Worm (Caenorhabditis elegans) whole organism, young adult: Measurements from ENCODE around the gene marb-1.

ENCODE experiments used
- B0019.2 ChIP-seq: fragments of 200-800 bp; sonication (Bioruptor generic); conservative IDR thresholded peaks from 2 replicates; pipeline ENCODE4 v1.3.6; 2022; ENCODE audit warnings: missing genetic modification reagents, missing genetic modification characterization, missing compliant biosample characterization
- D2030.7 ChIP-seq: fragments of 200-800 bp; sonication (Bioruptor generic); IDR thresholded peaks from 2 replicates; pipeline ENCODE4 v1.3.6; 2022; ENCODE audit warnings: missing genetic modification reagents, missing genetic modification characterization, missing compliant biosample characterization
- F39B2.1 ChIP-seq: fragments of 200-800 bp; sonication (Bioruptor generic); IDR thresholded peaks from 2 replicates; pipeline ENCODE4 v1.3.6; 2022; ENCODE audit warnings: missing genetic modification reagents, missing genetic modification characterization, missing compliant biosample characterization
- F49E8.2 ChIP-seq: sonication (generic microtip); optimal IDR thresholded peaks from 3 replicates; lab custom pipeline; 2017; ENCODE audit warnings: missing genetic modification characterization, mild to moderate bottlenecking, missing compliant biosample characterization, antibody characterized with exemption, moderate library complexity; ENCODE audit not compliant: insufficient read depth
- F55B11.4 ChIP-seq: sonication (generic microtip); optimal IDR thresholded peaks from 2 replicates; lab custom pipeline; 2016; ENCODE audit warnings: missing compliant biosample characterization, missing genetic modification characterization, borderline replicate concordance; ENCODE audit not compliant: insufficient read depth
- F57C9.4 ChIP-seq: sonication (generic microtip); optimal IDR thresholded peaks from 2 replicates; lab custom pipeline; 2017; ENCODE audit warnings: mild to moderate bottlenecking, missing genetic modification characterization, missing compliant biosample characterization
- T26A5.8 ChIP-seq: sonication (generic microtip); optimal IDR thresholded peaks from 2 replicates; lab custom pipeline; 2016; ENCODE audit warnings: missing genetic modification characterization, missing compliant biosample characterization
- Y67H2A.10 ChIP-seq: fragments of 200-800 bp; sonication (Bioruptor generic); conservative IDR thresholded peaks from 2 replicates; pipeline ENCODE4 v1.3.6; 2022; ENCODE audit warnings: missing genetic modification reagents, missing genetic modification characterization, missing compliant biosample characterization
- Y79H2A.3 ChIP-seq: fragments of 200-800 bp; sonication (Bioruptor generic); conservative IDR thresholded peaks from 2 replicates; pipeline ENCODE4 v1.3.6; 2022; ENCODE audit warnings: missing genetic modification reagents, missing genetic modification characterization, missing compliant biosample characterization
- akir-1 ChIP-seq: fragments of 200-800 bp; sonication (Bioruptor generic); optimal IDR thresholded peaks from 2 replicates; lab custom pipeline; 2018; ENCODE audit warnings: mild to moderate bottlenecking, missing genetic modification characterization, moderate library complexity, missing compliant biosample characterization
- attf-3 ChIP-seq: fragments of 200-800 bp; sonication (Bioruptor generic); conservative IDR thresholded peaks from 2 replicates; pipeline ENCODE4 v1.3.6; 2022; ENCODE audit warnings: missing genetic modification reagents, missing genetic modification characterization, missing compliant biosample characterization
- ccch-3 ChIP-seq: fragments of 200-800 bp; sonication (Bioruptor generic); optimal IDR thresholded peaks from 2 replicates; lab custom pipeline; 2018; ENCODE audit warnings: mild to moderate bottlenecking, missing genetic modification characterization, missing compliant biosample characterization
- ceh-40 ChIP-seq: fragments of 200-800 bp; sonication (Bioruptor generic); IDR thresholded peaks from 2 replicates; pipeline ENCODE4 v1.3.6; 2022; ENCODE audit warnings: missing genetic modification characterization, missing compliant biosample characterization
- ceh-79 ChIP-seq: sonication (generic microtip); optimal IDR thresholded peaks from 2 replicates; lab custom pipeline; 2017; ENCODE audit warnings: mild to moderate bottlenecking, missing genetic modification characterization, missing compliant biosample characterization
- ceh-91 ChIP-seq: fragments of 200-800 bp; sonication (Bioruptor generic); IDR thresholded peaks from 2 replicates; pipeline ENCODE4 v1.3.6; 2022; ENCODE audit warnings: missing genetic modification reagents, missing genetic modification characterization, missing compliant biosample characterization
- die-1 ChIP-seq: sonication (generic microtip); optimal IDR thresholded peaks from 2 replicates; lab custom pipeline; 2016; ENCODE audit warnings: missing genotype, mild to moderate bottlenecking, missing genetic modification characterization, missing compliant biosample characterization
- efl-1 ChIP-seq: fragments of 150-350 bp; optimal IDR thresholded peaks from 2 replicates; lab custom pipeline; 2014; ENCODE audit warnings: missing biosample characterization, missing genetic modification reagents, missing genetic modification characterization
- fkh-3 ChIP-seq: sonication (generic microtip); optimal IDR thresholded peaks from 2 replicates; lab custom pipeline; 2016; ENCODE audit warnings: mild to moderate bottlenecking, missing genetic modification characterization, missing compliant biosample characterization
- gei-17 ChIP-seq: fragments of 200-800 bp; sonication (Bioruptor generic); optimal IDR thresholded peaks from 2 replicates; lab custom pipeline; 2018; ENCODE audit warnings: mild to moderate bottlenecking, missing genetic modification characterization, missing compliant biosample characterization
- hlh-26 ChIP-seq: fragments of 200-800 bp; sonication (Bioruptor generic); conservative IDR thresholded peaks from 2 replicates; pipeline ENCODE4 v1.3.6; 2022; ENCODE audit warnings: missing genetic modification reagents, missing genetic modification characterization, missing compliant biosample characterization
- hmg-20 ChIP-seq: fragments of 200-800 bp; sonication (Bioruptor generic); IDR thresholded peaks from 2 replicates; pipeline ENCODE4 v1.3.6; 2022; ENCODE audit warnings: missing genetic modification reagents, missing genetic modification characterization, missing compliant biosample characterization
- hrde-1 ChIP-seq: sonication (generic microtip); optimal IDR thresholded peaks from 2 replicates; lab custom pipeline; 2016; ENCODE audit warnings: missing genetic modification characterization, mild to moderate bottlenecking, missing compliant biosample characterization, moderate library complexity, missing genotype, missing genetic modification reagents, borderline replicate concordance
- lag-1 ChIP-seq: fragments of 200-800 bp; sonication (Bioruptor generic); IDR thresholded peaks from 2 replicates; pipeline ENCODE4 v1.3.6; 2022; ENCODE audit warnings: missing genetic modification reagents, missing genetic modification characterization, missing compliant biosample characterization
- lir-1 ChIP-seq: fragments of 200-800 bp; sonication (Bioruptor generic); conservative IDR thresholded peaks from 2 replicates; pipeline ENCODE4 v1.3.6; 2022; ENCODE audit warnings: missing genetic modification reagents, missing genetic modification characterization, missing compliant biosample characterization
- lsl-1 ChIP-seq: fragments of 200-800 bp; sonication (Bioruptor generic); optimal IDR thresholded peaks from 2 replicates; lab custom pipeline; 2018; ENCODE audit warnings: mild to moderate bottlenecking, missing genetic modification characterization, moderate library complexity, missing compliant biosample characterization
- madf-3 ChIP-seq: fragments of 200-800 bp; sonication (Bioruptor generic); IDR thresholded peaks from 2 replicates; pipeline ENCODE4 v1.3.6; 2022; ENCODE audit warnings: missing genetic modification reagents, missing genetic modification characterization, missing compliant biosample characterization
- madf-8 ChIP-seq: fragments of 200-800 bp; sonication (Bioruptor generic); conservative IDR thresholded peaks from 2 replicates; pipeline ENCODE4 v1.3.6; 2022; ENCODE audit warnings: missing genetic modification reagents, missing genetic modification characterization, missing compliant biosample characterization
- mel-28 ChIP-seq: sonication (generic microtip); optimal IDR thresholded peaks from 2 replicates; lab custom pipeline; 2016; ENCODE audit warnings: borderline replicate concordance, mild to moderate bottlenecking, missing genetic modification characterization, missing compliant biosample characterization
- mxl-1 ChIP-seq: sonication (generic microtip); optimal IDR thresholded peaks from 2 replicates; lab custom pipeline; 2016; ENCODE audit warnings: missing genetic modification characterization, missing compliant biosample characterization
- nhr-27 ChIP-seq: fragments of 200-800 bp; sonication (Bioruptor generic); optimal IDR thresholded peaks from 2 replicates; lab custom pipeline; 2018; ENCODE audit warnings: mild to moderate bottlenecking, missing genetic modification characterization, moderate library complexity, missing compliant biosample characterization
- snpc-1.1 ChIP-seq: sonication (generic microtip); optimal IDR thresholded peaks from 2 replicates; lab custom pipeline; 2017; ENCODE audit warnings: missing genetic modification characterization, mild to moderate bottlenecking, missing compliant biosample characterization, antibody characterized with exemption, moderate library complexity, missing genotype, missing genetic modification reagents; ENCODE audit not compliant: insufficient read depth
- somi-1 ChIP-seq: fragments of 200-800 bp; sonication (Bioruptor generic); optimal IDR thresholded peaks from 2 replicates; lab custom pipeline; 2018; ENCODE audit warnings: mild to moderate bottlenecking, missing genetic modification characterization, missing compliant biosample characterization
- tbx-9 ChIP-seq: sonication (generic microtip); optimal IDR thresholded peaks from 2 replicates; lab custom pipeline; 2016; ENCODE audit warnings: borderline replicate concordance, missing genetic modification characterization, inconsistent platforms, missing compliant biosample characterization
- zim-3 ChIP-seq: sonication (generic microtip); optimal IDR thresholded peaks from 2 replicates; lab custom pipeline; 2017; ENCODE audit warnings: mild to moderate bottlenecking, missing genetic modification characterization, moderate library complexity, missing compliant biosample characterization

marb-1 gene

DNA sequence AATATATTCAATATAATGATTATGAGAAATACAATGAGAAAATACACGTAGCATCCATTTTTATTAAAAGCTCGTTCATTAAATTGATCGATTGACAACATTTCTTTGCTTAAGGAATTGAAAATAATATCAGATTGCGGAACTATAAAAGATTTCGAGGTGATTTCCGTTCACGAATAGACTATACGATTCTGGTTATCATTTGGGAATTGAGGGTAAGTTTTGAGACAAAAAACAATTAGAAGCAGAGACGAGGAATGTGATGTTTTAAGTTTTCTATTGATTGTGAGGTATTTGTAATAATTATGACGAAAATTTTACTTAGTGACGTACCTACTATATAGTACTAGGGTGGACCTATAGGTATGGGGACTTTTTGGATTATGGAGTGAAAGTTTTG lies 30.0 kb upstream of the marb-1 start, which contains the start of gene sre-19:
Gene sre-19 (minus strand): TSS at position 101 of the 400 bp plus-strand sequence.
- TF ChIP-seq lir-1 (no peak), snpc-1.1 (tag; lab: Kevin White, UChicago) (no peak), mel-28 (tag; lab: Kevin White, UChicago) (no peak), F49E8.2 (tag; lab: Kevin White, UChicago) (no peak), hmg-20 (GFP tag; lab: Robert Waterston, UW) (no peak)

DNA sequence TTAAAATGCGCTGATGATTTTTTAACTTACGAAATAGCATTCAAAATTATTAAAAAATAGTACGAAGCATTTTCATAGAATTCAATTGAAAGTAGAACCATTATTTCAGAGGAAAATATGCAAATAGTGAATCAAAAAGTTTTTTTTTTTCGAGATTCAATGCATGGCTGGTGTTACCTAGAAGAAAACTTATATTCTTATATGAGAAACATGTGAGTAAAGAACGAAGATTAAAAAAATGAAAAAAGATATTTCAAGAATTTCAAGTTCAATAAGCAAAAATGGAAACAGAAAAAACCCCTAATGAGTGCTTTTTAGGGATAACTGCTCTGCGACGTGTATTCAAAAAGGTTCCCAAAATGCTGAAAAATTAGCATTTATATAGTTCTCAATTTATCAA lies 27.2 kb upstream of the marb-1 start, which contains the start of gene sre-16:
Gene sre-16 (minus strand): TSS at position 101 of the 400 bp plus-strand sequence.
- TF ChIP-seq akir-1 (no peak), gei-17 (GFP tag; lab: Kevin White, UChicago) (no peak), somi-1 (GFP tag; lab: Kevin White, UChicago) (no peak), hrde-1 (no peak), zim-3 (no peak), efl-1 (GFP tag; lab: Kevin White, UChicago) (no peak), B0019.2 (GFP tag; lab: Robert Waterston, UW) (no peak), F39B2.1 (no peak)

DNA sequence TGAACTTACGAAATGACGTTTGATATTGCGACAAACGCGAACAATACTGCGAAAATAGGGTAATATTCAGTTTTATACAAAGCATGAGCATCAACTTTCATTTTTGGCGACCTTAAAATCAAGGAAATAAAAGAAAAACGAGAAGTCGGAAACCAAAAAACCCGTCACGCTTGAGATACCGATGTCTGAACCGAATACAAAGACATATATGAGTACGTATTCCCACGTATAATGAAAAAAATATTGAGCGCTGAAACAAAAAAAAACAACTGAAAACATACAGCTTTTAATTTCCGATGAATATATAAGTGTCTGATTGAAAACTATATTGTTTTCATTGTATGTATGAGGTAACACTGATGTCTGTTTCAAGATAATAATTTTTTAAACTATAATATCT lies 20.9 kb upstream of the marb-1 start, which contains the start of gene sre-18:
Gene sre-18 (minus strand): TSS at position 101 of the 400 bp plus-strand sequence.
- no peak for TF ChIP-seq ccch-3 (GFP tag; lab: Kevin White, UChicago)
- no peak for TF ChIP-seq gei-17 (GFP tag; lab: Kevin White, UChicago)
- TF ChIP-seq madf-8 (GFP tag; lab: Robert Waterston, UW): no peak
- TF ChIP-seq F57C9.4 (tag; lab: Kevin White, UChicago): no peak
- no peak for TF ChIP-seq fkh-3 (tag; lab: Kevin White, UChicago)
- no peak for TF ChIP-seq Y67H2A.10 (GFP tag; lab: Robert Waterston, UW)
- TF ChIP-seq nhr-27: no peak
- TF ChIP-seq Y79H2A.3 (GFP tag; lab: Robert Waterston, UW): no peak

DNA sequence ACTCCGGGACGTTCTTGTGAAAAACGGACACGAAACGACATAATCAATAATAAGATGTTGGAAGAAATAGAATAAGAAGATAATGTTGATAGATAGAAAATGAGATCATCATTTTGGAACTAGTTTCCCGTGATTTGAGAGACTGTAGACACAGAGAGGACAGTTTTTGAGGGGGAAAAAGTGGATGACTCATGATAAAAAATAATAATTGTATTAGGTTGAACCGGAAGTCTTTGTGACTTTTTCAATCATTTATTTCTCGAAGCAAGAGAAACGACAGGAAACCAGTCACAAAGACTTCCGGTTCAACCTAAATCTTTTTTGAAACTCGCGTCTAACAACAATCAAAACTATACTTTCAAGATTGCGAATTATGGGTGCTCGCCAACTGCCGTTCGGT lies 18.2 kb upstream of the marb-1 start, which contains the start of gene mlt-3:
Gene mlt-3 (minus strand): TSS at position 101 of the 400 bp plus-strand sequence.
- TF ChIP-seq tbx-9 (tag; lab: Kevin White, UChicago): no peak
- TF ChIP-seq, all 124 proteins: peak for 0

DNA sequence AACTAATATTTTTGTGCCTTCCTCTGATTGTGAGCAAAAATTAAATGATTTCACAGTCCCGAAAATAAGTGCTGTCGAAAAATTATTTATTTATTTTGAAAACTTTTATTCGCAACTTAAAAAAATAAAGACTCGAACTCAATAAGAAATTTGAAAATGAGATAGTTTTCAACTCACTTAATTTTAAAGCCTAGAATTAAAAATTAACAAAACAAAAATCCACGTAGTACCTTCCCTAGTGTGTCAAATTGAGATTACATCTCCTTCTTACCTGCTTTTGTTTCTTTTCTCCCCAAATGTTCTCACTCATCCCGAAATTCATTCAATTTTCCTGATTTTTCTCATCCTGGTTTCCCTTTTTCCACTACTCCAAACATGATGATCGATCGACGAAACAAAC lies 10.5 kb upstream of the marb-1 start, which contains the start of gene F35G2.5:
Gene F35G2.5 (plus strand): TSS at position 301 of the 400 bp plus-strand sequence.
- no peak for TF ChIP-seq lsl-1 (GFP tag; lab: Kevin White, UChicago)
- TF ChIP-seq T26A5.8 (tag; lab: Kevin White, UChicago): no peak
- TF ChIP-seq ceh-79 (tag; lab: Kevin White, UChicago): no peak
- TF ChIP-seq D2030.7 (GFP tag; lab: Robert Waterston, UW): no peak
- no peak for TF ChIP-seq ceh-91 (GFP tag; lab: Robert Waterston, UW)
- no peak for TF ChIP-seq ceh-40
- TF ChIP-seq die-1: no peak

DNA sequence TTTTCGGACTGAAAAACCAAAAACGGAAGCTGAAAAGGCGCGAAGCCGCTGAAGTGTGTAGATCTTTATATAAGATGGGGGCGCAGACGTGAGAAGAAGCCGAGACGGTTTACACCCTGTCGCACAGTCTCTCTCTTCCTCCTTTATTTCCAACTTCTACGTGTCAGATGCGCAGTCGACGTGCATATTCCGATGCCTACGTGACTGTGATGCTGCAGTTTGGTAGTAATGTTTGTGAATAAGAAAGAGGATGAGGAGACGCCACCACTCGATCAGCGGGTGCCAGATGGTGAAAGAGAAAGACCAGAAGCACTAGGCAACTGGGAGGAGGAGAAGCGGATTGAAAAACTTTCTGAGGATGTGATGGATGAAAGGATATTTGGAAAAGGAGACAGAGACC lies 9.4 kb upstream of the marb-1 start:
- TF ChIP-seq ceh-91 (GFP tag; lab: Robert Waterston, UW) (no peak), lag-1 (no peak), hlh-26 (GFP tag; lab: Robert Waterston, UW) (no peak), attf-3 (GFP tag; lab: Robert Waterston, UW) (no peak), F55B11.4 (tag; lab: Kevin White, UChicago) (no peak), madf-3 (GFP tag; lab: Robert Waterston, UW) (no peak), mxl-1 (no peak)
